Worm (Caenorhabditis elegans) whole organism, midembryonic: ENCODE data around the gene slc-36.5.

Experiments
- T22C8.4 ChIP-seq: fragments of 200-800 bp; sonication (Bioruptor generic); IDR thresholded peaks from 2 replicates; pipeline ENCODE4 v1.3.6; 2022; ENCODE audit warnings: missing genetic modification characterization, missing compliant biosample characterization
- cog-1 ChIP-seq: sonication (generic microtip); optimal IDR thresholded peaks from 2 replicates; lab custom pipeline; 2016; ENCODE audit warnings: missing genetic modification characterization, missing compliant biosample characterization
- flt-1 ChIP-seq: fragments of 200-800 bp; sonication (Bioruptor generic); IDR thresholded peaks from 2 replicates; pipeline ENCODE4 v1.3.6; 2022; ENCODE audit warnings: missing genetic modification characterization, missing compliant biosample characterization
- klf-2 ChIP-seq: fragments of 200-800 bp; sonication (Bioruptor generic); conservative IDR thresholded peaks from 2 replicates; pipeline ENCODE4 v1.3.6; 2022; ENCODE audit warnings: missing genetic modification reagents, missing genetic modification characterization, missing compliant biosample characterization
- med-1 ChIP-seq: sonication (generic microtip); optimal IDR thresholded peaks from 2 replicates; lab custom pipeline; 2017; ENCODE audit warnings: missing genetic modification characterization, mild to moderate bottlenecking, missing compliant biosample characterization, antibody characterized with exemption, missing genetic modification reagents; ENCODE audit not compliant: insufficient read depth
- ref-1 ChIP-seq: fragments of 200-800 bp; sonication (Bioruptor generic); conservative IDR thresholded peaks from 2 replicates; pipeline ENCODE4 v1.3.6; 2022; ENCODE audit warnings: missing genetic modification reagents, missing genetic modification characterization, missing compliant biosample characterization
- tab-1 ChIP-seq: fragments of 200-800 bp; sonication (Bioruptor generic); IDR thresholded peaks from 2 replicates; pipeline ENCODE4 v1.3.6; 2022; ENCODE audit warnings: missing genetic modification characterization, missing compliant biosample characterization
- ztf-23 ChIP-seq: fragments of 200-800 bp; sonication (Bioruptor generic); IDR thresholded peaks from 2 replicates; pipeline ENCODE4 v1.3.6; 2022; ENCODE audit warnings: missing genetic modification reagents, missing genetic modification characterization, missing compliant biosample characterization
- ztf-29 ChIP-seq: fragments of 200-800 bp; sonication (Bioruptor generic); IDR thresholded peaks from 2 replicates; pipeline ENCODE4 v1.3.6; 2022; ENCODE audit warnings: missing genetic modification reagents, missing genetic modification characterization, missing compliant biosample characterization

slc-36.5 gene

DNA sequence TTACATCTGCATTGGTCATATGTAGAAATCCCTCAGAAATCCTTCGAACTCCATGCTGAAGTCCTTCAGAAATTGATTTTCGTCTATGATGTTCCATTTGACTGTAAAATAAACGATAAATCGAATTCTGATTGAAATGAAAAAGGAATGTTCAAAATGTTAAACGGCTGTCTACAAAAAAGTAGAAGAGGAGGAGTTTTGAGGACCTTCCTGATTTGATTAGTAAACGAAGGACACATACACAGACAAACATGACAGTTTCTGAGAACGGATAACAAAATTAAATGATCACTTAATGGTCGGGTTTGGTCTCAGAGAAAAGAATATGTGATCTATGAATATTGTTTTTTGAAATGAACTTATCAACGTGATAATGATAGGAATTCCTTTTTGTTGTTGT, at the start of gene slc-36.5:
Gene slc-36.5 (minus strand): TSS at position 101 of the 400 bp plus-strand sequence.
- TF ChIP-seq ztf-23 (GFP tag; lab: Robert Waterston, UW) = no peak
- no peak for TF ChIP-seq cog-1 (tag; lab: Kevin White, UChicago)
- TF ChIP-seq ztf-29 = no peak
- no peak for TF ChIP-seq flt-1

DNA sequence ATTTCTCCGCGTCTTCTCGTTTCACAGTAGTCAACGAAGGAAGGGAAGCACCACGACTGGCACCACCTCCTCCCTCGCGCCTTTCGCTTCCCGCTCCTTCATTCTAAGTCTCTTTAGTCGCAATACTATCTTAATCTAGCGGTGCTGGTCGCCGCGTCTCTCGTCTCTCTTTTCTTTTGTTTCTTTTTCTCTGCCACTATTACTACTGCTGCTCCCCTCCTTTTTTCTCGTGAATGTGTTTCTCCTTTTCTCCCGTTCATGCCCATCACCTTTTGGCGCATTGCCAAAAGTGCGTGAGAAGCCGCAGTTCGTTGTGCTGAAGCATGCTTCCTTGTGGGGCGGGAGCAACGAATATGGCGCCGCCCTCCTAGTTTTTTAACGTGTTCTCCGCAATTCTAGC, 49.6 kb upstream of the slc-36.5 start:
- no peak for TF ChIP-seq med-1
- no peak for TF ChIP-seq T22C8.4 (GFP tag; lab: Robert Waterston, UW)
- no peak for TF ChIP-seq tab-1 (GFP tag; lab: Robert Waterston, UW)
- TF ChIP-seq ztf-23 (GFP tag; lab: Robert Waterston, UW) = no peak
- TF ChIP-seq ztf-29 = no peak
- TF ChIP-seq cog-1 (tag; lab: Kevin White, UChicago) = no peak
- TF ChIP-seq flt-1 = no peak
- no peak for TF ChIP-seq ref-1 (GFP tag; lab: Robert Waterston, UW)

ce11 chrII:6926054-6926453, 49.2 kb upstream of the slc-36.5 start:
- TF ChIP-seq flt-1 (0 out of 2 replicates have a peak, but pooled peaks have one; percentile 51), ztf-29 (no peak), cog-1 (tag; lab: Kevin White, UChicago) (peak; percentile 29), ref-1 (GFP tag; lab: Robert Waterston, UW) (no peak)

DNA sequence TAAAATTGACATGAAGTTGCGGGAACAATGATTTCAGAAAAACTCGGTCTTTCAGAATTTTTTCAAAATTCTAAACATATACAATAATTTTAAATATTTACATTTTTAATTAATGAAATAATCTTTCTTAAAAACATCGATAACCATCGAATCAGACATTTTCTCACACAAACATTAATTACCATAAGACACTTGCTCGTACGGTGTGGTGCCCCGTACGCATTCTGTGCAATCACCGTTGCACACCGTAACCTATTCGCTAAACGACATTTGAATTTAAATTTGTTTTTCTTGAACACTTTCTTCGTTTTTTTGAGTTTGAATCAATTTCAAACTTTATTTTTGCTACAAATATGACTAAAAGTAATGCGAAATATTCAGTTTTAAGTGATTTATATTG, 46.9 kb upstream of the slc-36.5 start:
- no peak for TF ChIP-seq cog-1 (tag; lab: Kevin White, UChicago)
- no peak for TF ChIP-seq ztf-23 (GFP tag; lab: Robert Waterston, UW)
- TF ChIP-seq tab-1 (GFP tag; lab: Robert Waterston, UW) = no peak
- no peak for TF ChIP-seq flt-1
- TF ChIP-seq ref-1 (GFP tag; lab: Robert Waterston, UW) = no peak
- no peak for TF ChIP-seq med-1
- no peak for TF ChIP-seq klf-2 (GFP tag; lab: Robert Waterston, UW)
- no peak for TF ChIP-seq T22C8.4 (GFP tag; lab: Robert Waterston, UW)
- TF ChIP-seq ztf-29 = no peak

ce11 chrII:6919363-6919851, 42.5 kb upstream of the slc-36.5 start, which contains the start of gene B0252.1:
Gene B0252.1, plus strand, starts transcription at chrII:6919680.
- TF ChIP-seq flt-1 = no peak
- TF ChIP-seq tab-1 (GFP tag; lab: Robert Waterston, UW) = no peak
- no peak for TF ChIP-seq klf-2 (GFP tag; lab: Robert Waterston, UW)
- no peak for TF ChIP-seq T22C8.4 (GFP tag; lab: Robert Waterston, UW)
- no peak for TF ChIP-seq ref-1 (GFP tag; lab: Robert Waterston, UW)
- TF ChIP-seq ztf-29 = no peak
- TF ChIP-seq cog-1 (tag; lab: Kevin White, UChicago) = no peak

- TF ChIP-seq ref-1 (GFP tag; lab: Robert Waterston, UW) (no peak), cog-1 (tag; lab: Kevin White, UChicago) (no peak), tab-1 (GFP tag; lab: Robert Waterston, UW) (no peak), ztf-23 (GFP tag; lab: Robert Waterston, UW) (no peak)
Observed at ce11 chrII:6918862-6919261, 42.0 kb upstream of the slc-36.5 start, which contains the start of gene B0252.5. Gene B0252.5, minus strand, starts transcription at chrII:6918878.

ce11 chrII:6917710-6918109, 40.9 kb upstream of the slc-36.5 start, which contains the start of gene B0252.11:
Gene B0252.11, minus strand, starts transcription at chrII:6917810.
- no peak for TF ChIP-seq flt-1
- TF ChIP-seq klf-2 (GFP tag; lab: Robert Waterston, UW) = no peak

DNA sequence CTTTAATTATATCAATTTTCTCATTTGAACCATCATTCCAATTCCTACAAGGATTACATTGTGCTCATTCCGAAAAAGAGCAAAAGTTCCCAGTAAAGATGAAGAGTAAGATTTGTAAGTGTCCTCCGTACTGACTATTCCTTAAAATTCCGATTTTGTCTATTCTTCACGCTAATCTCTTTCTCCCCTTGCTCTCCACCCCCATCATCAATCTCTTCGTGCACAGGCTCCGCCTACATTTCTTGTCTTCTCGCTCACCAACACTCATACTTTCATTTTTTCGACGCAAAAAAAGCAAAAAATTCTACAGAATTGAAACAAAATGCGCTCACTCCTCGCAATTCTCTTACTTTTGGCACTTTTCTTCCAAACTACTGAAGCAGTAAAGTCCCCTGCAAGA, 39.0 kb upstream of the slc-36.5 start, which contains the start of gene B0252.8:
Gene B0252.8 (plus strand): TSS at position 292 of the 400 bp plus-strand sequence.
- TF ChIP-seq ztf-29 (no peak), cog-1 (tag; lab: Kevin White, UChicago) (no peak), ztf-23 (GFP tag; lab: Robert Waterston, UW) (no peak), med-1 (no peak), tab-1 (GFP tag; lab: Robert Waterston, UW) (no peak), flt-1 (no peak), T22C8.4 (GFP tag; lab: Robert Waterston, UW) (no peak), ref-1 (GFP tag; lab: Robert Waterston, UW) (no peak), klf-2 (GFP tag; lab: Robert Waterston, UW) (no peak)

DNA sequence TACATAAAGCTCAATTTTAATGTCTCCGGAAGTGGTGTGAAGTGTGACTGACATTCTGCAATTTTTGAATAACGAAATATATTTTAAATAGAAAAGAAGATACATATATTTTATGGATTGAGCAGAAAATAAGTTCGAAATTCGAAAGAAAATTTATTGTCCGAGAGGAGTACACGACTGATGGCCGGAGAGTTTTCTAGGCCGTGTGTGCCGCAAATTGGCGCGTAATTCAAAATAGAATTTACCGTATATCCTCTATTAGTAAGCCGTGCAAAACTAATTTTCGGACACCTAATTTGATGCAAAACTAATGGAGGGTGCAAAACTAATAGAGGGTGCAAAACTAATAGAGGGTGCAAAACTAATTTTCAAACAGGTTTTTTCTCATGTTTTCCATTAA, 36.5 kb upstream of the slc-36.5 start, which contains the start of gene cyn-10:
Gene cyn-10 (minus strand): TSS at position 57 of the 400 bp plus-strand sequence.
- TF ChIP-seq T22C8.4 (GFP tag; lab: Robert Waterston, UW) (no peak), ztf-23 (GFP tag; lab: Robert Waterston, UW) (peak; percentile 90), flt-1 (peak; percentile 92), klf-2 (GFP tag; lab: Robert Waterston, UW) (peak; percentile 82), cog-1 (tag; lab: Kevin White, UChicago) (peak; percentile 52), ref-1 (GFP tag; lab: Robert Waterston, UW) (0 out of 2 replicates have a peak, but pooled peaks have one; percentile 42), med-1 (no peak), ztf-29 (no peak), tab-1 (GFP tag; lab: Robert Waterston, UW) (no peak)

DNA sequence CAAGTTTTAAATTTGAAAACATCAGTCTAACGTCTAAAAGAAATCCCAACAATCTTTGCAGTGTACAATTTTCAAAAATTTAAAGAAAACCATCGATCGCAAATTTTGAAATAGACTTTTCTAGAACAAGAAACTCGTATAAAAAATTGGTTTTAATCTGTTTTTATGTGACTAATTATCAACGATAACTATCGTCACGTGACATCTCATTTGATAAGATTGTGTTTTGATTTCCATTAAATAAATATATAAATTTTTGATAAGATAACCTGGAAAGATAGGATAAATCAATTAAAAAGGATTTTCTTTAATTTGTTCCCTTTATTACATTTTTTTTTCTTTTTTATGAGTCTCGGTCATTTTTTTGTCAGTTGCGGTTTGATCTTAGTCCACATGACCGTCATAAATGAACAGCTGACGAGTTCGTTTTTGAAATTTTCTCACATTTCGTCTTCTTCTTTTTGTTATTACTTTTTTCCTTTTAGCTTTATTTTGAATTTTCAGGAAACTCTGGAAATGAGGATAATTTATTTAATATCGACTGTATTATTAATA, 32.8 kb upstream of the slc-36.5 start, which contains the start of gene asm-1:
Gene asm-1 (plus strand): TSS at position 505 of the 555 bp plus-strand sequence.
- TF ChIP-seq cog-1 (tag; lab: Kevin White, UChicago) = no peak
- TF ChIP-seq med-1 = no peak

- TF ChIP-seq ztf-23 (GFP tag; lab: Robert Waterston, UW) = no peak
Observed at ce11 chrII:6908689-6909088, 31.8 kb upstream of the slc-36.5 start.
